Worm (Caenorhabditis elegans) whole organism, mixed stage, embryonic: Measurements from ENCODE around the gene R07G3.8.

ENCODE experiments used
- blmp-1 ChIP-seq: fragments of 150-350 bp; optimal IDR thresholded peaks from 2 replicates; lab custom pipeline; 2014; ENCODE audit warnings: missing biosample characterization, missing genetic modification characterization
- lin-13 ChIP-seq: fragments of 150-350 bp; optimal IDR thresholded peaks from 2 replicates; lab custom pipeline; 2014; ENCODE audit warnings: missing biosample characterization, missing genetic modification characterization
- lin-32 ChIP-seq: fragments of 200-800 bp; sonication (Bioruptor generic); optimal IDR thresholded peaks from 2 replicates; lab custom pipeline; 2018; ENCODE audit warnings: mild to moderate bottlenecking, missing genetic modification characterization, missing compliant biosample characterization
- lsy-2 ChIP-seq: fragments of 150-350 bp; optimal IDR thresholded peaks from 2 replicates; lab custom pipeline; 2014; ENCODE audit warnings: missing biosample characterization, missing genetic modification characterization
- unc-39 ChIP-seq: fragments of 150-350 bp; optimal IDR thresholded peaks from 2 replicates; lab custom pipeline; 2014; ENCODE audit warnings: missing biosample characterization, missing genetic modification characterization

DNA sequence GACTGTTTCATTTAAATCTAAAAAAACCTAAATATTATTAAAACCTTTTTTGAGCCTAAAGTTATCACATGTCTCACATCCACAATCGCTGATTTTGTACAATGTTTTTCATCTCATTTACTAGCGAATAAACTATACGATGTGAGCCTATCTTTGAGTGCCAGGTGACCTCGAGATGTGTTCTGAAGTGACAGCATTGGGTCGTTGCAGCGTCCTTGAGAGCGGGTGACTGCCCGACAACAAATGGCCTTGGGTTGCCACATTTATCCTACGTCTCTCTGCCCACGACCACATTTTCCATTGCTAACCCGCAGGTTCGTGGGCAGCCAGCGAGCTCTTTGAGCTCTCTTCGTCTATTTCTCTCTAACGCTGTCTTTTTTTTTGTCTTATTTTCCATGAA lies 46.7 kb upstream of the R07G3.8 start, which contains the start of gene lir-2:
- TF ChIP-seq blmp-1 (tag; lab: Kevin White, UChicago) (no peak), lin-32 (GFP tag; lab: Kevin White, UChicago) (no peak), lsy-2 (tag; lab: Kevin White, UChicago) (no peak), lin-13 (tag; lab: Kevin White, UChicago) (no peak), unc-39 (tag; lab: Kevin White, UChicago) (no peak)
